Worm (Caenorhabditis elegans) whole organism, L1 larva: Measurements from ENCODE around the gene B0416.10.
A peak's percentile ranks its signal among the peaks of the same experiment; 100 is the strongest.

Source experiments
- C16A3.4 ChIP-seq: fragments of 150-350 bp; optimal IDR thresholded peaks from 2 replicates; lab custom pipeline; 2014; ENCODE audit warnings: missing biosample characterization, missing genetic modification characterization
- C34B4.2 ChIP-seq: sonication (generic microtip); optimal IDR thresholded peaks from 2 replicates; lab custom pipeline; 2017; ENCODE audit warnings: mild to moderate bottlenecking, missing genetic modification characterization, missing compliant biosample characterization
- Y116A8C.19 ChIP-seq: sonication (generic microtip); optimal IDR thresholded peaks from 2 replicates; lab custom pipeline; 2016; ENCODE audit warnings: missing compliant biosample characterization, missing genetic modification characterization, borderline replicate concordance
- aly-2 ChIP-seq: fragments of 150-350 bp; optimal IDR thresholded peaks from 2 replicates; lab custom pipeline; 2014; ENCODE audit warnings: missing biosample characterization, missing genetic modification characterization
- ceh-63 ChIP-seq: fragments of 200-800 bp; sonication (Bioruptor generic); optimal IDR thresholded peaks from 2 replicates; lab custom pipeline; 2018; ENCODE audit warnings: mild to moderate bottlenecking, missing genetic modification characterization, missing compliant biosample characterization
- ceh-82 ChIP-seq, 3 experiments: fragments of 150-350 bp in 1 of 3; sonication (generic microtip) in 2 of 3; optimal IDR thresholded peaks; 2 replicates each; lab custom pipeline; 2014 to 2017; ENCODE audit warnings: missing biosample characterization in 3 of 3, missing genetic modification characterization in 3 of 3
- ceh-88 ChIP-seq: fragments of 200-800 bp; sonication (Bioruptor generic); IDR thresholded peaks from 2 replicates; pipeline ENCODE4 v1.3.6; 2022; ENCODE audit warnings: missing genetic modification characterization, missing compliant biosample characterization
- ceh-90 ChIP-seq: sonication (generic microtip); optimal IDR thresholded peaks from 2 replicates; lab custom pipeline; 2016; ENCODE audit warnings: missing genetic modification characterization, missing compliant biosample characterization
- ces-1 ChIP-seq: fragments of 150-350 bp; optimal IDR thresholded peaks from 2 replicates; lab custom pipeline; 2014; ENCODE audit warnings: missing biosample characterization, missing genetic modification reagents, missing genetic modification characterization
- dsc-1 ChIP-seq: sonication (generic microtip); optimal IDR thresholded peaks from 2 replicates; lab custom pipeline; 2016; ENCODE audit warnings: mild to moderate bottlenecking, missing genetic modification characterization, missing compliant biosample characterization
- efl-1 ChIP-seq, 4 experiments: fragments of 150-350 bp; optimal IDR thresholded peaks in 3 of 4; peaks in 1 of 4; 1 replicate in 1 of 4; 2 replicates in 3 of 4; lab custom pipeline; 2014; ENCODE audit warnings: missing biosample characterization in 2 of 4, missing genetic modification characterization in 2 of 4, missing genetic modification reagents in 2 of 4
- efl-3 ChIP-seq: fragments of 200-800 bp; sonication (Bioruptor generic); optimal IDR thresholded peaks from 2 replicates; lab custom pipeline; 2018; ENCODE audit warnings: mild to moderate bottlenecking, missing genetic modification characterization, missing compliant biosample characterization
- egl-13 ChIP-seq: sonication (generic microtip); optimal IDR thresholded peaks from 2 replicates; lab custom pipeline; 2016; ENCODE audit warnings: missing genotype, missing genetic modification reagents, missing genetic modification characterization, missing compliant biosample characterization
- elt-2 ChIP-seq: sonication (generic microtip); optimal IDR thresholded peaks from 2 replicates; lab custom pipeline; 2016; ENCODE audit warnings: missing genetic modification characterization, mild to moderate bottlenecking, inconsistent platforms, missing compliant biosample characterization, missing genetic modification reagents
- elt-3 ChIP-seq, 6 experiments: fragments of 150-350 bp in 1 of 6; sonication (generic microtip); optimal IDR thresholded peaks; 2 replicates each; lab custom pipeline; 2017 to 2018; ENCODE audit warnings: missing biosample characterization in 6 of 6, missing genetic modification characterization in 6 of 6, inconsistent platforms in 1 of 6
- ets-5 ChIP-seq: fragments of 200-800 bp; sonication (Bioruptor generic); IDR thresholded peaks from 2 replicates; pipeline ENCODE4 v1.3.6; 2022; ENCODE audit warnings: missing genetic modification characterization, missing compliant biosample characterization
- fkh-4 ChIP-seq: sonication (generic microtip); optimal IDR thresholded peaks from 2 replicates; lab custom pipeline; 2016; ENCODE audit warnings: missing compliant biosample characterization, missing genetic modification characterization, borderline replicate concordance
- fkh-8 ChIP-seq: sonication (generic microtip); optimal IDR thresholded peaks from 2 replicates; lab custom pipeline; 2016; ENCODE audit warnings: mild to moderate bottlenecking, missing genetic modification characterization, missing compliant biosample characterization
- fos-1 ChIP-seq: fragments of 150-350 bp; optimal IDR thresholded peaks from 2 replicates; lab custom pipeline; 2014; ENCODE audit warnings: missing biosample characterization, missing genetic modification characterization
- hlh-17 ChIP-seq: fragments of 200-800 bp; sonication (Bioruptor generic); optimal IDR thresholded peaks from 2 replicates; lab custom pipeline; 2018; ENCODE audit warnings: missing genetic modification characterization, mild to moderate bottlenecking, missing compliant biosample characterization, moderate library complexity, borderline replicate concordance
- hlh-4 ChIP-seq: sonication (generic microtip); optimal IDR thresholded peaks from 2 replicates; lab custom pipeline; 2016; ENCODE audit warnings: mild to moderate bottlenecking, missing genetic modification characterization, missing compliant biosample characterization
- isw-1 ChIP-seq: fragments of 200-800 bp; sonication (Bioruptor generic); IDR thresholded peaks from 2 replicates; pipeline ENCODE4 v1.3.6; 2022; ENCODE audit warnings: missing genetic modification characterization, missing compliant biosample characterization
- lin-14 ChIP-seq: fragments of 200-800 bp; sonication (Bioruptor generic); optimal IDR thresholded peaks from 2 replicates; lab custom pipeline; 2018; ENCODE audit warnings: mild to moderate bottlenecking, missing genetic modification characterization, moderate library complexity, missing compliant biosample characterization
- lin-15B ChIP-seq: fragments of 150-350 bp; sonication (generic microtip); optimal IDR thresholded peaks from 3 replicates; lab custom pipeline; 2014; ENCODE audit warnings: missing biosample characterization, missing genetic modification characterization
- lir-3 ChIP-seq: sonication (generic microtip); optimal IDR thresholded peaks from 2 replicates; lab custom pipeline; 2016; ENCODE audit warnings: mild to moderate bottlenecking, missing genetic modification characterization, moderate library complexity, missing compliant biosample characterization; ENCODE audit not compliant: poor library complexity
- lsy-2 ChIP-seq, 2 experiments: fragments of 150-350 bp; optimal IDR thresholded peaks; 2 replicates each; lab custom pipeline; 2014; ENCODE audit warnings: missing biosample characterization in 2 of 2, missing genetic modification characterization in 2 of 2
- mdl-1 ChIP-seq, 2 experiments: fragments of 150-350 bp; optimal IDR thresholded peaks; 2 replicates each; lab custom pipeline; 2014 to 2017; ENCODE audit warnings: missing biosample characterization in 2 of 2, missing genetic modification characterization in 2 of 2, inconsistent platforms in 1 of 2
- nhr-12 ChIP-seq: sonication (generic microtip); optimal IDR thresholded peaks from 2 replicates; lab custom pipeline; 2017; ENCODE audit warnings: missing biosample characterization, missing genetic modification characterization
- nhr-19 ChIP-seq: fragments of 200-800 bp; sonication (Bioruptor generic); conservative IDR thresholded peaks from 2 replicates; pipeline ENCODE4 v1.3.6; 2022; ENCODE audit warnings: missing genetic modification characterization, missing compliant biosample characterization
- nhr-20 ChIP-seq: sonication (generic microtip); optimal IDR thresholded peaks from 2 replicates; lab custom pipeline; 2016; ENCODE audit warnings: mild to moderate bottlenecking, missing genetic modification characterization, missing compliant biosample characterization
- nhr-28 ChIP-seq: fragments of 150-350 bp; optimal IDR thresholded peaks from 2 replicates; lab custom pipeline; 2014; ENCODE audit warnings: missing biosample characterization, missing genetic modification characterization
- nhr-47 ChIP-seq: sonication (generic microtip); optimal IDR thresholded peaks from 2 replicates; lab custom pipeline; 2016; ENCODE audit warnings: mild to moderate bottlenecking, missing genetic modification characterization, moderate library complexity, missing compliant biosample characterization
- nhr-71 ChIP-seq: sonication (generic microtip); optimal IDR thresholded peaks from 2 replicates; lab custom pipeline; 2016; ENCODE audit warnings: mild to moderate bottlenecking, missing genetic modification characterization, moderate library complexity, missing compliant biosample characterization
- nhr-77 ChIP-seq: fragments of 150-350 bp; optimal IDR thresholded peaks from 2 replicates; lab custom pipeline; 2014; ENCODE audit warnings: missing biosample characterization, missing genetic modification characterization
- nhr-84 ChIP-seq: sonication (generic microtip); optimal IDR thresholded peaks from 2 replicates; lab custom pipeline; 2017; ENCODE audit warnings: missing biosample characterization, missing genetic modification characterization
- pax-3 ChIP-seq: fragments of 200-800 bp; sonication (Bioruptor generic); optimal IDR thresholded peaks from 2 replicates; lab custom pipeline; 2018; ENCODE audit warnings: mild to moderate bottlenecking, missing genetic modification characterization, moderate library complexity, missing compliant biosample characterization
- rnt-1 ChIP-seq: sonication (generic microtip); optimal IDR thresholded peaks from 2 replicates; lab custom pipeline; 2016; ENCODE audit warnings: mild to moderate bottlenecking, missing genetic modification characterization, moderate library complexity, missing compliant biosample characterization
- skn-1 ChIP-seq: fragments of 150-350 bp; optimal IDR thresholded peaks from 2 replicates; lab custom pipeline; 2014; ENCODE audit warnings: missing biosample characterization, missing genetic modification characterization
- snpc-4 ChIP-seq: fragments of 150-350 bp; optimal IDR thresholded peaks from 2 replicates; lab custom pipeline; 2014; ENCODE audit warnings: missing biosample characterization, missing genetic modification characterization
- snu-23 ChIP-seq: sonication (generic microtip); optimal IDR thresholded peaks from 2 replicates; lab custom pipeline; 2016; ENCODE audit warnings: missing genetic modification characterization, missing compliant biosample characterization
- sox-4 ChIP-seq: sonication (generic microtip); optimal IDR thresholded peaks from 2 replicates; lab custom pipeline; 2016; ENCODE audit warnings: missing genetic modification characterization, missing compliant biosample characterization
- swsn-7 ChIP-seq: sonication (generic microtip); optimal IDR thresholded peaks from 2 replicates; lab custom pipeline; 2016; ENCODE audit warnings: missing genetic modification characterization, missing compliant biosample characterization
- tbx-2 ChIP-seq: sonication (generic microtip); optimal IDR thresholded peaks from 2 replicates; lab custom pipeline; 2016; ENCODE audit warnings: missing genetic modification characterization, missing compliant biosample characterization
- tlp-1 ChIP-seq: fragments of 150-350 bp; optimal IDR thresholded peaks from 2 replicates; lab custom pipeline; 2014; ENCODE audit warnings: missing biosample characterization, missing genetic modification characterization
- unc-130 ChIP-seq: fragments of 150-350 bp; optimal IDR thresholded peaks from 2 replicates; lab custom pipeline; 2017; ENCODE audit warnings: missing biosample characterization, missing genetic modification characterization, inconsistent platforms
- unc-30 ChIP-seq: sonication (generic microtip); optimal IDR thresholded peaks from 2 replicates; lab custom pipeline; 2017; ENCODE audit warnings: missing biosample characterization, missing genetic modification characterization
- unc-62 ChIP-seq: fragments of 150-350 bp; optimal IDR thresholded peaks from 2 replicates; lab custom pipeline; 2014; ENCODE audit warnings: missing biosample characterization, missing genetic modification reagents, missing genetic modification characterization
- unc-86 ChIP-seq: sonication (generic microtip); optimal IDR thresholded peaks from 2 replicates; lab custom pipeline; 2016; ENCODE audit warnings: missing genetic modification characterization, missing compliant biosample characterization
- unc-98 ChIP-seq: fragments of 200-800 bp; sonication (Bioruptor generic); IDR thresholded peaks from 2 replicates; pipeline ENCODE4 v1.3.6; 2022; ENCODE audit warnings: missing genetic modification characterization, missing compliant biosample characterization
- vab-15 ChIP-seq: sonication (generic microtip); optimal IDR thresholded peaks from 2 replicates; lab custom pipeline; 2017; ENCODE audit warnings: missing genotype, mild to moderate bottlenecking, missing genetic modification characterization, missing compliant biosample characterization
- xbp-1 ChIP-seq: sonication (generic microtip); optimal IDR thresholded peaks from 2 replicates; lab custom pipeline; 2016; ENCODE audit warnings: missing genetic modification characterization, missing compliant biosample characterization
- zip-4 ChIP-seq: fragments of 200-800 bp; sonication (Bioruptor generic); optimal IDR thresholded peaks from 2 replicates; lab custom pipeline; 2018; ENCODE audit warnings: mild to moderate bottlenecking, missing genetic modification characterization, moderate library complexity, missing compliant biosample characterization
- ztf-11 ChIP-seq, 2 experiments: sonication (generic microtip); optimal IDR thresholded peaks; 2 replicates each; lab custom pipeline; 2016 to 2017; ENCODE audit warnings: missing genetic modification characterization in 2 of 2, missing biosample characterization in 1 of 2, missing compliant biosample characterization in 1 of 2

B0416.10 gene

ce11 chrX:9271886-9272285 is 2.6 kb downstream of the B0416.10 start (continued):
- TF ChIP-seq nhr-20 (tag; lab: Kevin White, UChicago) (peak; percentile 28), swsn-7 (no peak), Y116A8C.19 (tag; lab: Kevin White, UChicago) (no peak), C16A3.4 (tag; lab: Kevin White, UChicago) (peak; percentile 20), mdl-1 (tag; optimal IDR thresholded peaks at IDR 0.05; lab: Kevin White, UChicago) (no peak), nhr-19 (GFP tag; lab: Robert Waterston, UW) (no peak), nhr-77 (no peak), lsy-2 (tag; optimal IDR thresholded peaks at IDR 0.05; lab: Kevin White, UChicago) (no peak), ceh-82 (tag; optimal IDR thresholded peaks at IDR 0.05; lab: Kevin White, UChicago) (peak in 1 of 3 experiments; percentile 39), unc-130 (tag; lab: Kevin White, UChicago) (no peak), elt-2 (tag; lab: Kevin White, UChicago) (peak; percentile 75), tbx-2 (tag; lab: Kevin White, UChicago) (no peak), egl-13 (tag; lab: Kevin White, UChicago) (no peak), pax-3 (no peak), unc-30 (tag; lab: Kevin White, UChicago) (no peak), dsc-1 (tag; lab: Kevin White, UChicago) (no peak), C34B4.2 (no peak), unc-62 (GFP tag; lab: Kevin White, UChicago) (no peak), snu-23 (GFP tag; lab: Kevin White, UChicago) (peak; percentile 48), nhr-28 (no peak), ceh-63 (no peak), nhr-84 (tag; lab: Kevin White, UChicago) (no peak), elt-3 (tag; optimal IDR thresholded peaks at IDR 0.05; lab: Kevin White, UChicago) (peak in 3 of 6 experiments; percentile 4 to 42 (median 14)), skn-1 (tag; lab: Kevin White, UChicago) (no peak), fkh-8 (no peak), ces-1 (GFP tag; lab: Kevin White, UChicago) (no peak), sox-4 (tag; lab: Kevin White, UChicago) (no peak), lin-15B (tag; lab: Kevin White, UChicago) (no peak), aly-2 (no peak), efl-1 (optimal IDR thresholded peaks at IDR 0.05; lab: Kevin White, UChicago) (no peak), efl-1 (GFP tag; optimal IDR thresholded peaks at IDR 0.05 in 1 of 2; lab: Kevin White, UChicago) (no peak), fos-1 (tag; lab: Kevin White, UChicago) (no peak), xbp-1 (tag; lab: Kevin White, UChicago) (peak; percentile 1), fkh-4 (tag; lab: Kevin White, UChicago) (no peak), isw-1 (GFP tag; lab: Robert Waterston, UW) (no peak), nhr-12 (no peak), vab-15 (tag; lab: Kevin White, UChicago) (no peak), ztf-11 (tag; optimal IDR thresholded peaks at IDR 0.05; lab: Kevin White, UChicago) (no peak), unc-98 (no peak), tlp-1 (tag; lab: Kevin White, UChicago) (no peak), hlh-4 (tag; lab: Kevin White, UChicago) (no peak), unc-86 (tag; lab: Kevin White, UChicago) (no peak), ceh-90 (tag; lab: Kevin White, UChicago) (no peak), nhr-71 (tag; lab: Kevin White, UChicago) (peak; percentile 39), zip-4 (GFP tag; lab: Kevin White, UChicago) (no peak), rnt-1 (tag; lab: Kevin White, UChicago) (peak; percentile 14), efl-3 (GFP tag; lab: Kevin White, UChicago) (no peak), nhr-47 (no peak), lin-14 (GFP tag; lab: Kevin White, UChicago) (no peak), lir-3 (tag; lab: Kevin White, UChicago) (no peak), hlh-17 (GFP tag; lab: Kevin White, UChicago) (no peak), ets-5 (GFP tag; lab: Robert Waterston, UW) (no peak), snpc-4 (tag; lab: Kevin White, UChicago) (no peak), ceh-88 (GFP tag; lab: Robert Waterston, UW) (no peak)
